Fruit fly (Drosophila melanogaster) whole organism, embryonic: ENCODE results near the gene CG9682.

ENCODE experiments used
- Antp ChIP-seq: fragments of 200-800 bp; sonication (Bioruptor generic); optimal IDR thresholded peaks from 3 replicates; lab custom pipeline; 2016; ENCODE audit warnings: missing biosample characterization, missing genetic modification characterization
- Atf3 ChIP-seq: fragments of 200-800 bp; sonication (Bioruptor generic); optimal IDR thresholded peaks from 3 replicates; lab custom pipeline; 2016; ENCODE audit warnings: missing biosample characterization, missing genetic modification characterization
- Atf6 ChIP-seq: fragments of 200-800 bp; sonication (Bioruptor generic); IDR thresholded peaks from 2 replicates; pipeline ENCODE4 v1.3.6; 2022; ENCODE audit warnings: missing biosample characterization, missing genetic modification characterization
- CG10979 ChIP-seq: fragments of 200-800 bp; sonication (Bioruptor generic); optimal IDR thresholded peaks from 2 replicates; lab custom pipeline; 2018; ENCODE audit warnings: missing biosample characterization, mild to moderate bottlenecking, missing genetic modification characterization, moderate library complexity
- CG11456 ChIP-seq: fragments of 200-800 bp; sonication (Bioruptor generic); IDR thresholded peaks from 3 replicates; pipeline ENCODE4 v1.3.6; 2022; ENCODE audit warnings: missing biosample characterization, missing genetic modification characterization
- CG12071 ChIP-seq: fragments of 200-800 bp; sonication (Bioruptor generic); optimal IDR thresholded peaks from 3 replicates; lab custom pipeline; 2018; ENCODE audit warnings: missing biosample characterization, mild to moderate bottlenecking, missing genetic modification characterization
- CG12236 ChIP-seq: fragments of 200-800 bp; sonication (Bioruptor generic); optimal IDR thresholded peaks from 2 replicates; lab custom pipeline; 2016; ENCODE audit warnings: missing biosample characterization, missing genetic modification characterization
- CG14014 ChIP-seq: fragments of 200-800 bp; sonication (Bioruptor generic); IDR thresholded peaks from 2 replicates; pipeline ENCODE4 v1.3.6; 2022; ENCODE audit warnings: missing biosample characterization, missing genetic modification characterization
- CG14667 ChIP-seq: fragments of 200-800 bp; sonication (Bioruptor generic); IDR thresholded peaks from 2 replicates; pipeline ENCODE4 v1.3.6; 2022; ENCODE audit warnings: missing biosample characterization, missing genetic modification characterization
- CG1602 ChIP-seq: fragments of 200-800 bp; sonication (Bioruptor generic); optimal IDR thresholded peaks from 3 replicates; lab custom pipeline; 2016; ENCODE audit warnings: missing biosample characterization, missing genetic modification characterization
- CG16863 ChIP-seq: fragments of 200-800 bp; sonication (Bioruptor generic); optimal IDR thresholded peaks from 3 replicates; lab custom pipeline; 2016; ENCODE audit warnings: missing biosample characterization, missing genetic modification characterization
- CG17568 ChIP-seq: fragments of 200-800 bp; sonication (Bioruptor generic); optimal IDR thresholded peaks from 2 replicates; lab custom pipeline; 2018; ENCODE audit warnings: missing biosample characterization, mild to moderate bottlenecking, missing genetic modification characterization, moderate library complexity
- CG2712 ChIP-seq: fragments of 200-800 bp; optimal IDR thresholded peaks from 3 replicates; lab custom pipeline; 2019; ENCODE audit warnings: missing biosample characterization, mild to moderate bottlenecking, missing genetic modification characterization, moderate library complexity
- CG32772 ChIP-seq: fragments of 200-800 bp; sonication (Bioruptor generic); IDR thresholded peaks from 2 replicates; pipeline ENCODE4 v1.3.6; 2022; ENCODE audit warnings: missing biosample characterization, missing genetic modification characterization
- CG3407 ChIP-seq: fragments of 200-800 bp; sonication (Bioruptor generic); optimal IDR thresholded peaks from 2 replicates; lab custom pipeline; 2018; ENCODE audit warnings: missing biosample characterization, mild to moderate bottlenecking, missing genetic modification characterization
- CG34376 ChIP-seq: fragments of 200-800 bp; sonication (Bioruptor generic); optimal IDR thresholded peaks from 2 replicates; lab custom pipeline; 2018; ENCODE audit warnings: missing biosample characterization, mild to moderate bottlenecking, missing genetic modification characterization
- CG3726 ChIP-seq: fragments of 200-800 bp; sonication (Bioruptor generic); IDR thresholded peaks from 3 replicates; pipeline ENCODE4, ENCODE4 v1.3.6; 2022; ENCODE audit warnings: missing biosample characterization, missing genetic modification characterization
- CG3838 ChIP-seq: fragments of 200-800 bp; sonication (Bioruptor generic); optimal IDR thresholded peaks from 3 replicates; lab custom pipeline; 2016; ENCODE audit warnings: missing biosample characterization, missing genetic modification characterization
- CG3847 ChIP-seq: fragments of 200-800 bp; sonication (Bioruptor generic); IDR thresholded peaks from 2 replicates; pipeline ENCODE4 v1.3.6; 2022; ENCODE audit warnings: missing biosample characterization, missing genetic modification characterization
- CG6654 ChIP-seq: fragments of 200-800 bp; sonication (Bioruptor generic); optimal IDR thresholded peaks from 2 replicates; lab custom pipeline; 2017; ENCODE audit warnings: missing biosample characterization, mild to moderate bottlenecking, missing genetic modification characterization
- CG7357 ChIP-seq: fragments of 200-800 bp; sonication (Bioruptor generic); IDR thresholded peaks from 3 replicates; pipeline ENCODE4 v1.3.6; 2022; ENCODE audit warnings: missing biosample characterization, missing genetic modification characterization
- CG7987 ChIP-seq: fragments of 200-800 bp; sonication (Bioruptor generic); optimal IDR thresholded peaks from 2 replicates; lab custom pipeline; 2018; ENCODE audit warnings: missing biosample characterization, mild to moderate bottlenecking, missing genetic modification characterization, moderate library complexity
- CG9876 ChIP-seq: fragments of 200-800 bp; sonication (Bioruptor generic); optimal IDR thresholded peaks from 2 replicates; lab custom pipeline; 2016; ENCODE audit warnings: missing biosample characterization, missing genetic modification characterization
- CG9932 ChIP-seq: fragments of 200-800 bp; sonication (Bioruptor generic); IDR thresholded peaks from 2 replicates; pipeline ENCODE4 v1.3.6; 2022; ENCODE audit warnings: missing biosample characterization, missing genetic modification characterization
- D ChIP-seq, 2 experiments: fragments of 200-800 bp in 1 of 2; fragments of >200 bp in 1 of 2; sonication (Bioruptor generic) in 1 of 2; optimal IDR thresholded peaks; 2 replicates in 1 of 2; 3 replicates in 1 of 2; lab custom pipeline; 2017; ENCODE audit warnings: mild to moderate bottlenecking in 1 of 2, missing biosample characterization in 1 of 2, missing genetic modification characterization in 1 of 2, missing genetic modification reagents in 1 of 2
- Dek ChIP-seq: fragments of 200-800 bp; sonication (Bioruptor generic); optimal IDR thresholded peaks from 3 replicates; lab custom pipeline; 2019; ENCODE audit warnings: missing biosample characterization, mild to moderate bottlenecking, missing genetic modification characterization, moderate library complexity
- Dip3 ChIP-seq: fragments of 200-800 bp; sonication (Bioruptor generic); optimal IDR thresholded peaks from 3 replicates; lab custom pipeline; 2016; ENCODE audit warnings: missing biosample characterization, missing genetic modification characterization
- Drgx ChIP-seq: fragments of 200-800 bp; sonication (Bioruptor generic); IDR thresholded peaks from 2 replicates; pipeline ENCODE4 v1.3.6; 2022; ENCODE audit warnings: missing biosample characterization, missing genetic modification characterization
- Ets97D ChIP-seq: fragments of 200-800 bp; sonication (Bioruptor generic); optimal IDR thresholded peaks from 3 replicates; lab custom pipeline; 2016; ENCODE audit warnings: missing biosample characterization, missing genetic modification characterization
- GATAe ChIP-seq: fragments of 200-800 bp; sonication (Bioruptor generic); conservative IDR thresholded peaks from 2 replicates; pipeline ENCODE4 v1.3.6; 2022; ENCODE audit warnings: missing biosample characterization, missing genetic modification characterization
- Hey ChIP-seq: fragments of 200-800 bp; sonication (Bioruptor generic); optimal IDR thresholded peaks from 3 replicates; lab custom pipeline; 2018; ENCODE audit warnings: missing biosample characterization, mild to moderate bottlenecking, missing genetic modification characterization
- Hsf ChIP-seq: fragments of 200-800 bp; sonication (Bioruptor generic); optimal IDR thresholded peaks from 3 replicates; lab custom pipeline; 2016; ENCODE audit warnings: missing biosample characterization, missing genetic modification characterization
- NK7.1 ChIP-seq: fragments of 200-800 bp; sonication (Bioruptor generic); optimal IDR thresholded peaks from 3 replicates; lab custom pipeline; 2016; ENCODE audit warnings: missing biosample characterization, missing genetic modification characterization
- Oaz ChIP-seq: fragments of 200-800 bp; sonication (Bioruptor generic); IDR thresholded peaks from 2 replicates; pipeline ENCODE4 v1.3.6; 2022; ENCODE audit warnings: missing biosample characterization, missing genetic modification characterization
- Scr ChIP-seq: fragments of 200-800 bp; sonication (Bioruptor generic); IDR thresholded peaks from 2 replicates; pipeline ENCODE4 v1.3.6; 2022; ENCODE audit warnings: missing biosample characterization, missing genetic modification characterization; ENCODE audit not compliant: partially characterized antibody
- Side ChIP-seq: fragments of 200-800 bp; sonication (Bioruptor generic); optimal IDR thresholded peaks from 2 replicates; lab custom pipeline; 2016; ENCODE audit warnings: missing biosample characterization, missing genetic modification characterization
- Sox102F ChIP-seq: fragments of 200-800 bp; sonication (Bioruptor generic); optimal IDR thresholded peaks from 2 replicates; lab custom pipeline; 2018; ENCODE audit warnings: missing biosample characterization, mild to moderate bottlenecking, missing genetic modification characterization, moderate library complexity
- Xrp1 ChIP-seq: fragments of 200-800 bp; sonication (Bioruptor generic); IDR thresholded peaks from 2 replicates; pipeline ENCODE4 v1.3.6; 2022; ENCODE audit warnings: missing biosample characterization, missing genetic modification characterization
- ci ChIP-seq: fragments of 200-800 bp; sonication (Bioruptor generic); IDR thresholded peaks from 3 replicates; pipeline ENCODE4 v1.3.6; 2022; ENCODE audit warnings: missing biosample characterization, missing genetic modification characterization
- disco-r ChIP-seq: fragments of 200-800 bp; sonication (Bioruptor generic); optimal IDR thresholded peaks from 2 replicates; lab custom pipeline; 2016; ENCODE audit warnings: missing biosample characterization, missing genetic modification characterization
- ems ChIP-seq: fragments of 200-800 bp; sonication (Bioruptor generic); optimal IDR thresholded peaks from 3 replicates; lab custom pipeline; 2016; ENCODE audit warnings: missing biosample characterization, missing genetic modification characterization
- fd96Cb ChIP-seq: fragments of 200-800 bp; sonication (Bioruptor generic); optimal IDR thresholded peaks from 2 replicates; lab custom pipeline; 2018; ENCODE audit warnings: missing biosample characterization, mild to moderate bottlenecking, missing genetic modification characterization, moderate library complexity
- ham ChIP-seq: fragments of 200-800 bp; sonication (Bioruptor generic); IDR thresholded peaks from 2 replicates; pipeline ENCODE4 v1.3.6; 2022; ENCODE audit warnings: missing biosample characterization, missing genetic modification characterization
- hbn ChIP-seq: fragments of 200-800 bp; sonication (Bioruptor generic); IDR thresholded peaks from 2 replicates; pipeline ENCODE4 v1.3.6; 2022; ENCODE audit warnings: missing biosample characterization, missing genetic modification characterization; ENCODE audit not compliant: partially characterized antibody
- jigr1 ChIP-seq: fragments of 200-800 bp; sonication (Bioruptor generic); IDR thresholded peaks from 3 replicates; pipeline ENCODE4 v1.3.6; 2022; ENCODE audit warnings: missing biosample characterization, missing genetic modification characterization
- maf-S ChIP-seq: fragments of 200-800 bp; sonication (Bioruptor generic); optimal IDR thresholded peaks from 2 replicates; lab custom pipeline; 2016; ENCODE audit warnings: missing biosample characterization, missing genetic modification characterization
- nerfin-1 ChIP-seq: fragments of 200-800 bp; sonication (Bioruptor generic); optimal IDR thresholded peaks from 3 replicates; lab custom pipeline; 2019; ENCODE audit warnings: missing biosample characterization, mild to moderate bottlenecking, missing genetic modification characterization, moderate library complexity
- ranshi ChIP-seq: fragments of 200-800 bp; sonication (Bioruptor generic); IDR thresholded peaks from 2 replicates; pipeline ENCODE4 v1.3.6; 2022; ENCODE audit warnings: missing biosample characterization, missing genetic modification characterization
- scrt ChIP-seq: fragments of 200-800 bp; sonication (Bioruptor generic); optimal IDR thresholded peaks from 2 replicates; lab custom pipeline; 2018; ENCODE audit warnings: missing biosample characterization, mild to moderate bottlenecking, missing genetic modification characterization, moderate library complexity
- sisA ChIP-seq: fragments of 200-800 bp; sonication (Bioruptor generic); IDR thresholded peaks from 2 replicates; pipeline ENCODE4 v1.3.6; 2022; ENCODE audit warnings: missing biosample characterization, missing genetic modification characterization
- vfl ChIP-seq: fragments of 200-800 bp; sonication (Bioruptor generic); optimal IDR thresholded peaks from 2 replicates; lab custom pipeline; 2016; ENCODE audit warnings: missing biosample characterization, missing genetic modification characterization

CG9682 gene

DNA sequence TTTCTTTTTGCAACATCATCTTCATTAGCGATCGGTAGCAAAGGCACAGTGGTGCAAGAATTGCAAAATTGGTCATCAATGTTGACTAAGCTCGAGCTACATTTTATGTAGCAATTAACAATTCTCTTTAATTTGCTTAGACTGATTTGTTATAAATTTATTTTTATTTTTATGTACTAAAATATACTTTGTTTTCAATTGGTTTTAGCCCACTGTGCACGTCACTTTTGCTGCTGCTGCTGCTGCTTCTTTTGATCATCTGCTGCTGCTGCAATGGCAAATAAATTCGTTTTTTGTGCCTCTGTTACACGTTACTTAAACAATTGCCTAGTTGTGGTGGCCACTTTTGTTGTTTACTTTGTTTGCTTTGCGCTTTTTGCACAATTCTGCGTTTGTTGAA lies 45.3 kb downstream of the CG9682 start (continued):
- TF ChIP-seq disco-r (GFP tag; lab: Kevin White, UChicago) (no peak), CG7987 (no peak), Antp (GFP tag; lab: Kevin White, UChicago) (peak; percentile 19), ranshi (GFP tag; lab: Robert Waterston, UW) (peak; percentile 88), D (optimal IDR thresholded peaks at IDR 0.05; lab: Kevin White, UChicago) (no peak), D (GFP tag; optimal IDR thresholded peaks at IDR 0.05; lab: Kevin White, UChicago) (peak; percentile 65), Oaz (GFP tag; lab: Robert Waterston, UW) (peak; percentile 72), maf-S (GFP tag; lab: Kevin White, UChicago) (peak; percentile 14), Hsf (GFP tag; lab: Kevin White, UChicago) (peak; percentile 78), Sox102F (GFP tag; lab: Kevin White, UChicago) (peak; percentile 90), vfl (peak; percentile 53), CG12071 (GFP tag; lab: Kevin White, UChicago) (peak; percentile 69), CG10979 (tag; lab: Kevin White, UChicago) (peak; percentile 80), CG34376 (GFP tag; lab: Kevin White, UChicago) (no peak), CG9932 (GFP tag; lab: Robert Waterston, UW) (peak; percentile 74), Drgx (peak; percentile 98), Hey (tag; lab: Kevin White, UChicago) (no peak), CG11456 (peak; percentile 79; the same call in 2 of the 3 replicates), hbn (GFP tag; lab: Robert Waterston, UW) (no peak), ham (GFP tag; lab: Robert Waterston, UW) (no peak; the same call in 1 of the 2 replicates), CG16863 (GFP tag; lab: Kevin White, UChicago) (peak; percentile 19), CG9876 (no peak), sisA (GFP tag; lab: Robert Waterston, UW) (peak; percentile 89), Dek (peak; percentile 46), jigr1 (GFP tag; lab: Robert Waterston, UW) (peak; percentile 59; the same call in 2 of the 3 replicates), nerfin-1 (tag; lab: Kevin White, UChicago) (peak; percentile 43), Scr (GFP tag; lab: Robert Waterston, UW) (no peak), CG3726 (GFP tag; lab: Robert Waterston, UW) (peak; percentile 79; the same call in 2 of the 3 replicates), ems (GFP tag; lab: Kevin White, UChicago) (peak; percentile 58), CG1602 (GFP tag; lab: Kevin White, UChicago) (peak; percentile 73), Atf3 (GFP tag; lab: Kevin White, UChicago) (peak; percentile 33), CG3407 (GFP tag; lab: Kevin White, UChicago) (peak; percentile 72), ci (GFP tag; lab: Robert Waterston, UW) (peak; percentile 93), NK7.1 (GFP tag; lab: Kevin White, UChicago) (no peak), CG3838 (GFP tag; lab: Kevin White, UChicago) (peak; percentile 29), CG32772 (GFP tag; lab: Robert Waterston, UW) (peak; percentile 85), CG2712 (tag; lab: Kevin White, UChicago) (peak; percentile 84), scrt (GFP tag; lab: Kevin White, UChicago) (peak; percentile 32), CG3847 (GFP tag; lab: Robert Waterston, UW) (peak; percentile 73), CG14014 (GFP tag; lab: Robert Waterston, UW) (peak; percentile 85), CG6654 (peak; percentile 61), Ets97D (GFP tag; lab: Kevin White, UChicago) (no peak), CG17568 (GFP tag; lab: Kevin White, UChicago) (peak; percentile 52), GATAe (GFP tag; lab: Robert Waterston, UW) (no peak), Atf6 (GFP tag; lab: Robert Waterston, UW) (peak; percentile 49; the same call in 1 of the 2 replicates), CG14667 (peak; percentile 83), CG7357 (GFP tag; lab: Robert Waterston, UW) (peak; percentile 69), Dip3 (GFP tag; lab: Kevin White, UChicago) (no peak), CG12236 (GFP tag; lab: Kevin White, UChicago) (no peak), Xrp1 (GFP tag; lab: Robert Waterston, UW) (peak; percentile 93), Side (GFP tag; lab: Kevin White, UChicago) (no peak), fd96Cb (tag; lab: Kevin White, UChicago) (peak; percentile 80)
